Fruit fly (Drosophila melanogaster) whole organism, embryonic: ENCODE data around the gene EAChm.
A peak's percentile ranks its signal among the peaks of the same experiment; 100 is the strongest.

Experiments
- Bgb ChIP-seq: fragments of 200-800 bp; sonication (Bioruptor generic); IDR thresholded peaks from 2 replicates; pipeline ENCODE4 v1.3.6; 2022; ENCODE audit warnings: missing biosample characterization, missing genetic modification characterization; ENCODE audit not compliant: partially characterized antibody
- Blimp-1 ChIP-seq: fragments of 200-800 bp; sonication (Bioruptor generic); optimal IDR thresholded peaks from 3 replicates; lab custom pipeline; 2018; ENCODE audit warnings: missing biosample characterization, missing genetic modification characterization, mild to moderate bottlenecking, moderate library complexity, missing genetic modification reagents
- CG10431 ChIP-seq: fragments of 200-800 bp; sonication (Bioruptor generic); optimal IDR thresholded peaks from 3 replicates; lab custom pipeline; 2018; ENCODE audit warnings: missing biosample characterization, mild to moderate bottlenecking, missing genetic modification characterization
- CG11723 ChIP-seq: fragments of 200-800 bp; sonication (Bioruptor generic); optimal IDR thresholded peaks from 2 replicates; lab custom pipeline; 2017; ENCODE audit warnings: missing biosample characterization, mild to moderate bottlenecking, missing genetic modification characterization
- CG12659 ChIP-seq: fragments of 200-800 bp; sonication (Bioruptor generic); optimal IDR thresholded peaks from 3 replicates; lab custom pipeline; 2017; ENCODE audit warnings: mild to moderate bottlenecking, missing biosample characterization, missing genetic modification reagents, missing genetic modification characterization
- CG13296 ChIP-seq: fragments of 200-800 bp; sonication (Bioruptor generic); optimal IDR thresholded peaks from 3 replicates; lab custom pipeline; 2018; ENCODE audit warnings: missing biosample characterization, mild to moderate bottlenecking, missing genetic modification characterization
- CG13624 ChIP-seq: fragments of 200-800 bp; sonication (Bioruptor generic); optimal IDR thresholded peaks from 2 replicates; lab custom pipeline; 2016; ENCODE audit warnings: missing biosample characterization, missing genetic modification characterization
- CG15696 ChIP-seq: fragments of 200-800 bp; sonication (Bioruptor generic); optimal IDR thresholded peaks from 2 replicates; lab custom pipeline; 2019; ENCODE audit warnings: missing biosample characterization, mild to moderate bottlenecking, missing genetic modification characterization, moderate library complexity
- CG17361 ChIP-seq: fragments of 200-800 bp; sonication (Bioruptor generic); IDR thresholded peaks from 3 replicates; pipeline ENCODE4 v1.3.6; 2022; ENCODE audit warnings: missing biosample characterization, missing genetic modification characterization
- CG17829 ChIP-seq: fragments of 200-800 bp; optimal IDR thresholded peaks from 2 replicates; lab custom pipeline; 2019; ENCODE audit warnings: missing biosample characterization, mild to moderate bottlenecking, missing genetic modification characterization, moderate library complexity
- CG2712 ChIP-seq: fragments of 200-800 bp; optimal IDR thresholded peaks from 3 replicates; lab custom pipeline; 2019; ENCODE audit warnings: missing biosample characterization, mild to moderate bottlenecking, missing genetic modification characterization, moderate library complexity
- CG30403 ChIP-seq: fragments of 200-800 bp; sonication (Bioruptor generic); optimal IDR thresholded peaks from 3 replicates; lab custom pipeline; 2016; ENCODE audit warnings: missing biosample characterization, missing genetic modification characterization
- CG32532 ChIP-seq: fragments of 200-800 bp; sonication (Bioruptor generic); IDR thresholded peaks from 2 replicates; pipeline ENCODE4 v1.3.6; 2022; ENCODE audit warnings: missing biosample characterization, missing genetic modification characterization
- CG3407 ChIP-seq: fragments of 200-800 bp; sonication (Bioruptor generic); optimal IDR thresholded peaks from 2 replicates; lab custom pipeline; 2018; ENCODE audit warnings: missing biosample characterization, mild to moderate bottlenecking, missing genetic modification characterization
- CG6791 ChIP-seq: fragments of 200-800 bp; sonication (Bioruptor generic); IDR thresholded peaks from 3 replicates; pipeline ENCODE4 v1.3.6; 2022; ENCODE audit warnings: missing biosample characterization, missing genetic modification characterization; ENCODE audit not compliant: partially characterized antibody
- CG7745 ChIP-seq: fragments of 200-800 bp; sonication (Bioruptor generic); optimal IDR thresholded peaks from 2 replicates; lab custom pipeline; 2018; ENCODE audit warnings: missing biosample characterization, mild to moderate bottlenecking, missing genetic modification characterization, moderate library complexity
- CG7839 ChIP-seq: fragments of 200-800 bp; sonication (Bioruptor generic); optimal IDR thresholded peaks from 3 replicates; lab custom pipeline; 2018; ENCODE audit warnings: missing biosample characterization, mild to moderate bottlenecking, missing genetic modification characterization, moderate library complexity
- CG7963 ChIP-seq: fragments of 200-800 bp; sonication (Bioruptor generic); IDR thresholded peaks from 3 replicates; pipeline ENCODE4 v1.3.6; 2022; ENCODE audit warnings: missing biosample characterization, missing genetic modification characterization; ENCODE audit not compliant: partially characterized antibody
- CG9797 ChIP-seq: fragments of 200-800 bp; sonication (Bioruptor generic); optimal IDR thresholded peaks from 3 replicates; lab custom pipeline; 2018; ENCODE audit warnings: missing biosample characterization, mild to moderate bottlenecking, missing genetic modification characterization
- Dip2 ChIP-seq: fragments of 200-800 bp; sonication (Bioruptor generic); IDR thresholded peaks from 2 replicates; pipeline ENCODE4 v1.3.6; 2022; ENCODE audit warnings: missing biosample characterization, missing genetic modification characterization
- Fer1 ChIP-seq: fragments of 200-800 bp; sonication (Bioruptor generic); optimal IDR thresholded peaks from 2 replicates; lab custom pipeline; 2017; ENCODE audit warnings: missing biosample characterization, mild to moderate bottlenecking, missing genetic modification characterization
- GATAe ChIP-seq: fragments of 200-800 bp; sonication (Bioruptor generic); conservative IDR thresholded peaks from 2 replicates; pipeline ENCODE4 v1.3.6; 2022; ENCODE audit warnings: missing biosample characterization, missing genetic modification characterization
- HLH4C ChIP-seq: fragments of 200-800 bp; sonication (Bioruptor generic); IDR thresholded peaks from 3 replicates; pipeline ENCODE4 v1.3.6; 2022; ENCODE audit warnings: missing biosample characterization, missing genetic modification characterization; ENCODE audit not compliant: partially characterized antibody
- MBD-R2 ChIP-seq: fragments of 200-800 bp; sonication (Bioruptor generic); IDR thresholded peaks from 2 replicates; pipeline ENCODE4 v1.3.6; 2022; ENCODE audit warnings: missing biosample characterization, missing genetic modification characterization
- Meics ChIP-seq: fragments of 200-800 bp; sonication (Bioruptor generic); optimal IDR thresholded peaks from 2 replicates; lab custom pipeline; 2017; ENCODE audit warnings: missing biosample characterization, mild to moderate bottlenecking, missing genetic modification characterization
- Mrtf ChIP-seq: fragments of 200-800 bp; sonication (Bioruptor generic); IDR thresholded peaks from 3 replicates; pipeline ENCODE4 v1.3.6; 2022; ENCODE audit warnings: missing biosample characterization, missing genetic modification characterization
- Nf-YC ChIP-seq: fragments of 200-800 bp; optimal IDR thresholded peaks from 3 replicates; lab custom pipeline; 2019; ENCODE audit warnings: missing biosample characterization, mild to moderate bottlenecking, missing genetic modification characterization, moderate library complexity
- Oli ChIP-seq: fragments of 200-800 bp; sonication (Bioruptor generic); optimal IDR thresholded peaks from 2 replicates; lab custom pipeline; 2018; ENCODE audit warnings: missing biosample characterization, mild to moderate bottlenecking, missing genetic modification characterization, moderate library complexity
- Opbp ChIP-seq: fragments of 200-800 bp; sonication (Bioruptor generic); IDR thresholded peaks from 3 replicates; pipeline ENCODE4 v1.3.6; 2022; ENCODE audit warnings: missing biosample characterization, missing genetic modification characterization; ENCODE audit not compliant: partially characterized antibody
- PHDP ChIP-seq: fragments of 200-800 bp; sonication (Bioruptor generic); optimal IDR thresholded peaks from 3 replicates; lab custom pipeline; 2018; ENCODE audit warnings: missing biosample characterization, mild to moderate bottlenecking, missing genetic modification characterization, moderate library complexity
- Scr ChIP-seq: fragments of 200-800 bp; sonication (Bioruptor generic); IDR thresholded peaks from 2 replicates; pipeline ENCODE4 v1.3.6; 2022; ENCODE audit warnings: missing biosample characterization, missing genetic modification characterization; ENCODE audit not compliant: partially characterized antibody
- Sry-δ ChIP-seq: fragments of 200-800 bp; sonication (Bioruptor generic); optimal IDR thresholded peaks from 2 replicates; lab custom pipeline; 2016; ENCODE audit warnings: missing biosample characterization, missing genetic modification characterization
- YL-1 ChIP-seq: fragments of 200-800 bp; sonication (Bioruptor generic); optimal IDR thresholded peaks from 3 replicates; lab custom pipeline; 2017; ENCODE audit warnings: missing biosample characterization, mild to moderate bottlenecking, missing genetic modification characterization
- ato ChIP-seq: fragments of 200-800 bp; sonication (Bioruptor generic); IDR thresholded peaks from 2 replicates; pipeline ENCODE4 v1.3.6; 2022; ENCODE audit warnings: missing biosample characterization, missing genetic modification characterization; ENCODE audit not compliant: partially characterized antibody
- bcd ChIP-seq: fragments of 200-800 bp; sonication (Bioruptor generic); optimal IDR thresholded peaks from 2 replicates; lab custom pipeline; 2017; ENCODE audit warnings: missing biosample characterization, mild to moderate bottlenecking, missing genetic modification characterization
- bsh ChIP-seq, 2 experiments: fragments of 200-800 bp; sonication (Bioruptor generic); optimal IDR thresholded peaks; 2 replicates each; lab custom pipeline; 2017 to 2018; ENCODE audit warnings: mild to moderate bottlenecking in 2 of 2, missing biosample characterization in 2 of 2, missing genetic modification characterization in 2 of 2, moderate library complexity in 1 of 2
- corto ChIP-seq: fragments of 200-800 bp; sonication (Bioruptor generic); optimal IDR thresholded peaks from 2 replicates; lab custom pipeline; 2016; ENCODE audit warnings: missing biosample characterization, mild to moderate bottlenecking, missing genetic modification characterization, moderate library complexity
- dmrt99B ChIP-seq: fragments of 200-800 bp; sonication (Bioruptor generic); optimal IDR thresholded peaks from 2 replicates; lab custom pipeline; 2018; ENCODE audit warnings: missing biosample characterization, mild to moderate bottlenecking, missing genetic modification characterization, moderate library complexity
- ewg ChIP-seq: fragments of 200-800 bp; sonication (Bioruptor generic); optimal IDR thresholded peaks from 3 replicates; lab custom pipeline; 2017; ENCODE audit warnings: mild to moderate bottlenecking, missing biosample characterization, missing genetic modification reagents, missing genetic modification characterization
- gcm ChIP-seq: fragments of 200-800 bp; sonication (Bioruptor generic); optimal IDR thresholded peaks from 2 replicates; lab custom pipeline; 2019; ENCODE audit warnings: missing biosample characterization, mild to moderate bottlenecking, missing genetic modification characterization, moderate library complexity
- inv ChIP-seq: fragments of 200-800 bp; sonication (Bioruptor generic); IDR thresholded peaks from 2 replicates; pipeline ENCODE4 v1.3.6; 2022; ENCODE audit warnings: missing biosample characterization, missing genetic modification characterization; ENCODE audit not compliant: partially characterized antibody
- org-1 ChIP-seq: fragments of 200-800 bp; sonication (Bioruptor generic); optimal IDR thresholded peaks from 2 replicates; lab custom pipeline; 2017; ENCODE audit warnings: missing biosample characterization, missing genetic modification characterization
- sna ChIP-seq: fragments of 200-800 bp; sonication (Bioruptor generic); IDR thresholded peaks from 2 replicates; pipeline ENCODE4 v1.3.6; 2022; ENCODE audit warnings: missing biosample characterization, missing genetic modification characterization; ENCODE audit not compliant: partially characterized antibody
- tgo ChIP-seq: fragments of 200-800 bp; sonication (Bioruptor generic); IDR thresholded peaks from 3 replicates; pipeline ENCODE4 v1.3.6; 2022; ENCODE audit warnings: missing biosample characterization, missing genetic modification characterization
- twi ChIP-seq: fragments of 200-800 bp; optimal IDR thresholded peaks from 2 replicates; lab custom pipeline; 2019; ENCODE audit warnings: missing biosample characterization, mild to moderate bottlenecking, missing genetic modification characterization, moderate library complexity
- zen ChIP-seq: fragments of 200-800 bp; sonication (Bioruptor generic); optimal IDR thresholded peaks from 3 replicates; lab custom pipeline; 2018; ENCODE audit warnings: missing biosample characterization, mild to moderate bottlenecking, missing genetic modification characterization, moderate library complexity

The EAChm gene

DNA sequence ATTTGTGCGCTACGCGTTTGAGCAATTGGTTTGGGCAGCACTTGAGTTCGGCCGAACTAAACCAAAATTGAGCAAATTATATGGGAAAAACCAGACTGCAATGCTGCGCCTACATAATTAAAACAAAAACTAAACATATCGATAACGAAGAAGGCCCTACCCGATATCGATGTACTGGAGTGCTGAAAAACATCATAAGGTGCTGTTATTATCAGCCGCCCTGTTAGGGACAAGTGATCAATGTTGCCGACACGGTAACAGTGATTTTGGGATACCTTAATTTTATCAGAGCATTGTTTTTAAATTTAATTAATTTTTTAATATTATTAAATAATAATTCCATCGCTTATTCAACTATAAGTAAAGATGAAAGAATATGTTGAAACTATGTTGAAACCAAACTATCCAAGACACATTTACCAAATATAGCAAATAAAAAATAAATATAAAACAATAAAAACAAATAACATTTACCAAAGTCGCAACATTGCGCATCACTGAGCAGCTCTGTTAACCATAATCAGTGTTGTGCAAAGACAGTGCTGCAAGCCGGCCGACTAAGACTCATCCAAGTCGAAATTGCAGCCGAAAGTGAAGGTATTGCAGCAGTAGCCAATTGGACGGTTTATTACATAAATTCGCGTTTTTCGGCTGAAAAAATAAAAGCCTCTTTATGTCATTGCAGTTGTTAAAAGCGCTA is 40.2 kb downstream of the EAChm start, which contains the start of the genes sstn, Plp and GlyRS (continued):
- TF ChIP-seq Scr (GFP tag; lab: Robert Waterston, UW) (peak; percentile 45), Dip2 (GFP tag; lab: Robert Waterston, UW) (no peak), CG17361 (GFP tag; lab: Robert Waterston, UW) (peak; percentile 78), CG7745 (no peak), CG30403 (GFP tag; lab: Kevin White, UChicago) (peak; percentile 47), org-1 (GFP tag; lab: Kevin White, UChicago) (no peak), CG17829 (tag; lab: Kevin White, UChicago) (peak; percentile 55), PHDP (peak; percentile 10), CG7963 (GFP tag; lab: Robert Waterston, UW) (peak; percentile 39; the same call in 1 of the 3 replicates), CG13624 (no peak), Opbp (GFP tag; lab: Robert Waterston, UW) (peak; percentile 52; the same call in 2 of the 3 replicates), CG12659 (GFP tag; lab: Kevin White, UChicago) (peak; percentile 81), CG15696 (peak; percentile 37), sna (GFP tag; lab: Robert Waterston, UW) (peak; percentile 39), MBD-R2 (GFP tag; lab: Robert Waterston, UW) (peak; percentile 47; the same call in 1 of the 2 replicates), zen (tag; lab: Kevin White, UChicago) (peak; percentile 5), Sry-δ (GFP tag; lab: Kevin White, UChicago) (peak; percentile 6), gcm (GFP tag; lab: Kevin White, UChicago) (peak; percentile 22), ato (GFP tag; lab: Robert Waterston, UW) (0 out of 2 replicates have a peak, but pooled peaks have one; percentile 20), dmrt99B (tag; lab: Kevin White, UChicago) (peak; percentile 23), Bgb (GFP tag; lab: Robert Waterston, UW) (peak; percentile 55), Blimp-1 (GFP tag; lab: Kevin White, UChicago) (peak; percentile 40), CG2712 (tag; lab: Kevin White, UChicago) (peak; percentile 72), twi (tag; lab: Kevin White, UChicago) (peak; percentile 26), tgo (GFP tag; lab: Robert Waterston, UW) (no peak), CG13296 (GFP tag; lab: Kevin White, UChicago) (peak; percentile 49), Meics (peak; percentile 46), CG32532 (no peak), CG6791 (GFP tag; lab: Robert Waterston, UW) (peak; percentile 58; the same call in 1 of the 3 replicates), HLH4C (peak; percentile 50; the same call in 2 of the 3 replicates), Mrtf (GFP tag; lab: Robert Waterston, UW) (no peak), ewg (GFP tag; lab: Kevin White, UChicago) (peak; percentile 18), CG3407 (GFP tag; lab: Kevin White, UChicago) (peak; percentile 28), CG10431 (GFP tag; lab: Kevin White, UChicago) (peak; percentile 7), Fer1 (GFP tag; lab: Kevin White, UChicago) (peak; percentile 32), Nf-YC (peak; percentile 59), CG7839 (tag; lab: Kevin White, UChicago) (peak; percentile 57), inv (GFP tag; lab: Robert Waterston, UW) (peak; percentile 49), bsh (GFP tag; optimal IDR thresholded peaks at IDR 0.05; lab: Kevin White, UChicago) (peak in 1 of 2 experiments; percentile 19), GATAe (GFP tag; lab: Robert Waterston, UW) (no peak), YL-1 (GFP tag; lab: Kevin White, UChicago) (peak; percentile 42), corto (GFP tag; lab: Kevin White, UChicago) (peak; percentile 18), CG9797 (GFP tag; lab: Kevin White, UChicago) (peak; percentile 5), bcd (peak; percentile 52), Oli (peak; percentile 35), CG11723 (GFP tag; lab: Kevin White, UChicago) (peak; percentile 33)
